Fruit fly (Drosophila melanogaster): ENCODE data around the gene CG9813.

Gene CG9813

DNA sequence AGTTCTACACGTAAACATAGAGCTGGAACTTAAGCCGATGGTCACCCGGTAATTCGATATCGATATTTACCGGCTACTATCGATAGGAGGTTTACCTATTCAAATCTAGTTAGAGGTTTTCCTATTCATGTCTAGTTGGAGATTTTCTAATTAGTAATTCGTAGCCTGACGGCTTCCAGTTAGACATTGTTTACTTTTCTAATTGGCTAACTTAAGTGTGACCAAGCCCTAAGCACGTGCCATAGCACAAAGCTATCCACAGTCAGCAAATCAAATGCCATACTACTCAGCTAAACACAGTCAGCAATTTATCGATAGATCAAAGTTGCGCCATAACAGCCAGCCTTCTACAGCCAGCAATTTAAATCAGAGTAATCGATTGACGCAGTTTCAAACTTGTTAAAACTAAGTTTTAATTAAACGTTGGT, 23.5 kb upstream of the CG9813 start, which contains the start of gene Dpm3 (continued):
- TF ChIP-seq Hr51 (GFP tag; optimal IDR thresholded peaks at IDR 0.05), result peak in 1 of 2 experiments; percentile 45
- TF ChIP-seq CG10147 (GFP tag; optimal IDR thresholded peaks at IDR 0.05), result peak; percentile 57
- TF ChIP-seq dimm (GFP tag; IDR thresholded peaks at IDR 0.05), result no peak
- TF ChIP-seq B-H2 (GFP tag; optimal IDR thresholded peaks at IDR 0.05), result peak; percentile 63
- peak; percentile 57 for TF ChIP-seq CG17802 (tag; optimal IDR thresholded peaks at IDR 0.05)
- TF ChIP-seq Vsx1 (GFP tag; optimal IDR thresholded peaks at IDR 0.05), result peak; percentile 99
- TF ChIP-seq eyg (GFP tag; optimal IDR thresholded peaks at IDR 0.05), result peak; percentile 23
- peak; percentile 40 for TF ChIP-seq CG9817 (tag; optimal IDR thresholded peaks at IDR 0.05)
- TF ChIP-seq inv (GFP tag; IDR thresholded peaks at IDR 0.05; ENCODE audit: partially characterized antibody), result peak; percentile 89
- no peak for TF ChIP-seq maf-S (GFP tag; optimal IDR thresholded peaks at IDR 0.05)
- TF ChIP-seq Bdp1 (GFP tag; optimal IDR thresholded peaks at IDR 0.05), result peak; percentile 39
- TF ChIP-seq CG5245 (GFP tag; optimal IDR thresholded peaks at IDR 0.05), result no peak
- peak; percentile 52 for TF ChIP-seq CG8944 (GFP tag; optimal IDR thresholded peaks at IDR 0.05)
- no peak for TF ChIP-seq CG7357 (GFP tag; IDR thresholded peaks at IDR 0.05)
- peak; percentile 49 for TF ChIP-seq Rfx (GFP tag; IDR thresholded peaks at IDR 0.05)
- TF ChIP-seq zfh2 (GFP tag; optimal IDR thresholded peaks at IDR 0.05), result peak; percentile 57
- TF ChIP-seq ind (GFP tag; optimal IDR thresholded peaks at IDR 0.05), result peak; percentile 4
- TF ChIP-seq nerfin-2 (GFP tag; IDR thresholded peaks at IDR 0.05; ENCODE audit: partially characterized antibody), result peak; percentile 80
- no peak for TF ChIP-seq Fer1 (GFP tag; optimal IDR thresholded peaks at IDR 0.05)
- TF ChIP-seq CG30020 (tag; optimal IDR thresholded peaks at IDR 0.05), result peak; percentile 33
- peak; percentile 96 for TF ChIP-seq E2f2 (GFP tag; IDR thresholded peaks at IDR 0.05)
- TF ChIP-seq cwo (GFP tag; optimal IDR thresholded peaks at IDR 0.05), result no peak
- TF ChIP-seq Spps (tag; optimal IDR thresholded peaks at IDR 0.05), result peak; percentile 7
- TF ChIP-seq slp2 (GFP tag; optimal IDR thresholded peaks at IDR 0.05), result peak; percentile 22
- TF ChIP-seq lola (GFP tag; optimal IDR thresholded peaks at IDR 0.05), result no peak
- TF ChIP-seq CG1832 (GFP tag; optimal IDR thresholded peaks at IDR 0.05), result no peak
- peak; percentile 79 for TF ChIP-seq CG34422 (GFP tag; IDR thresholded peaks at IDR 0.05)
- TF ChIP-seq row (GFP tag; IDR thresholded peaks at IDR 0.05), result peak; percentile 60
- TF ChIP-seq CG16813 (GFP tag; IDR thresholded peaks at IDR 0.05; ENCODE audit: partially characterized antibody), result peak; percentile 89
- peak; percentile 76 for TF ChIP-seq CoRest (tag; optimal IDR thresholded peaks at IDR 0.05)
- no peak for TF ChIP-seq caup (GFP tag; optimal IDR thresholded peaks at IDR 0.05; ENCODE audit: severe bottlenecking)
- TF ChIP-seq CG6854 (GFP tag; optimal IDR thresholded peaks at IDR 0.05), result no peak
- TF ChIP-seq Elba2 (GFP tag; optimal IDR thresholded peaks at IDR 0.05), result peak; percentile 100
- TF ChIP-seq Dp (GFP tag; optimal IDR thresholded peaks at IDR 0.05), result peak; percentile 97
- peak; percentile 19 for TF ChIP-seq repo (GFP tag; optimal IDR thresholded peaks at IDR 0.05)
- TF ChIP-seq tio (GFP tag; optimal IDR thresholded peaks at IDR 0.05), result no peak
- TF ChIP-seq Sry-δ (GFP tag; optimal IDR thresholded peaks at IDR 0.05), result peak; percentile 97
- TF ChIP-seq CG1647 (GFP tag; optimal IDR thresholded peaks at IDR 0.05), result no peak
- no peak for TF ChIP-seq CG4730 (GFP tag; IDR thresholded peaks at IDR 0.05)
- no peak for TF ChIP-seq usp (GFP tag; optimal IDR thresholded peaks at IDR 0.05)
- peak in 1 of 2 experiments; percentile 18 for TF ChIP-seq crp (GFP tag; optimal IDR thresholded peaks at IDR 0.05)
- no peak for TF ChIP-seq CG18599 (GFP tag; optimal IDR thresholded peaks at IDR 0.05)
- TF ChIP-seq CG33213 (GFP tag; optimal IDR thresholded peaks at IDR 0.05), result peak; percentile 76
- no peak for TF ChIP-seq CG6689 (GFP tag; IDR thresholded peaks at IDR 0.05)
- TF ChIP-seq pum (GFP tag; optimal IDR thresholded peaks at IDR 0.05), result peak; percentile 41
- TF ChIP-seq ATbp (GFP tag; optimal IDR thresholded peaks at IDR 0.05), result no peak
- TF ChIP-seq CG10209 (GFP tag; optimal IDR thresholded peaks at IDR 0.05), result no peak
- TF ChIP-seq CG9797 (GFP tag; optimal IDR thresholded peaks at IDR 0.05), result peak; percentile 92
- peak; percentile 9 for TF ChIP-seq CG18262 (tag; optimal IDR thresholded peaks at IDR 0.05)
- no peak for TF ChIP-seq Rx (GFP tag; IDR thresholded peaks at IDR 0.05)
